Worm (Caenorhabditis elegans) whole organism, L4 larva: ENCODE measurements around the gene col-187.

Experiments used
- Y5F2A.4 ChIP-seq: fragments of 200-800 bp; sonication (Bioruptor generic); optimal IDR thresholded peaks from 2 replicates; lab custom pipeline; 2018; ENCODE audit warnings: mild to moderate bottlenecking, missing genetic modification characterization, missing compliant biosample characterization
- ces-1 ChIP-seq: fragments of 150-350 bp; sonication (generic microtip); optimal IDR thresholded peaks from 4 replicates; lab custom pipeline; 2014; ENCODE audit warnings: missing biosample characterization, missing genetic modification reagents, missing genetic modification characterization
- dmd-6 ChIP-seq: fragments of 200-800 bp; sonication (Bioruptor generic); IDR thresholded peaks from 2 replicates; pipeline ENCODE4 v1.3.6; 2022; ENCODE audit warnings: missing genetic modification reagents, missing genetic modification characterization, missing compliant biosample characterization
- gei-8 ChIP-seq: fragments of 200-800 bp; sonication (Bioruptor generic); optimal IDR thresholded peaks from 2 replicates; lab custom pipeline; 2018; ENCODE audit warnings: mild to moderate bottlenecking, missing genetic modification characterization, missing compliant biosample characterization
- lin-13 ChIP-seq: fragments of 150-350 bp; optimal IDR thresholded peaks from 2 replicates; lab custom pipeline; 2014; ENCODE audit warnings: missing biosample characterization, missing genetic modification reagents, missing genetic modification characterization
- nhr-11 ChIP-seq: fragments of 150-350 bp; optimal IDR thresholded peaks from 2 replicates; lab custom pipeline; 2014; ENCODE audit warnings: missing biosample characterization, missing genetic modification characterization
- nhr-237 ChIP-seq: sonication (generic microtip); optimal IDR thresholded peaks from 2 replicates; lab custom pipeline; 2017; ENCODE audit warnings: missing biosample characterization, missing genetic modification characterization
- nhr-48 ChIP-seq: sonication (generic microtip); optimal IDR thresholded peaks from 2 replicates; lab custom pipeline; 2016; ENCODE audit warnings: mild to moderate bottlenecking, missing genetic modification characterization, missing compliant biosample characterization
- pqm-1 ChIP-seq: sonication (generic microtip); optimal IDR thresholded peaks from 2 replicates; lab custom pipeline; 2017; ENCODE audit warnings: missing biosample characterization, missing genetic modification characterization
- unc-39 ChIP-seq: sonication (generic microtip); optimal IDR thresholded peaks from 2 replicates; lab custom pipeline; 2017; ENCODE audit warnings: missing biosample characterization, missing genetic modification characterization

DNA sequence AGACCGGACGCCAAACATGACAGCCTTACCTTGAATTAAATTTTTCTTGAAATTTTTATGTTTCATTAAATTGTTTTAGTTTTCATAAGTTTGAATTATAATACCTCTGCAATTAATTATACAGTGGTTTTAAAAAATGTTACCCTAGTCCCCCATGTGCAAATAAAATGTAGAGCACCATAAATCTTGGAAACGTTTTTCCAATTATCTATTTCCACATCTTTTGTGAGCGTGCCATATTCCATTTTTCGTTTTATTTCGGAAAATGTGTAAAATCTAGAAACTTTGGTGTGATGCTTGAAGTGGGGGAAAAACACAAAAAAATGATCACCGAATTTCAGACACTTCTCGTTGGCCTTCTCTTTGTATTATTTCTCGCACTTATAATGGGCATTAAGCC lies 49.9 kb downstream of the col-187 start:
- TF ChIP-seq nhr-11 (tag; lab: Kevin White, UChicago) (no peak), Y5F2A.4 (no peak), ces-1 (GFP tag; lab: Kevin White, UChicago) (no peak), nhr-237 (tag; lab: Kevin White, UChicago) (no peak), lin-13 (no peak), dmd-6 (GFP tag; lab: Robert Waterston, UW) (no peak), nhr-48 (tag; lab: Kevin White, UChicago) (no peak), pqm-1 (tag; lab: Kevin White, UChicago) (no peak), gei-8 (GFP tag; lab: Kevin White, UChicago) (no peak), unc-39 (tag; lab: Kevin White, UChicago) (no peak)
